Worm (Caenorhabditis elegans) whole organism, L1 larva: Measurements from ENCODE around the gene F07C3.16.

Experiments
- C04F5.9 ChIP-seq: sonication (generic microtip); optimal IDR thresholded peaks from 2 replicates; lab custom pipeline; 2016; ENCODE audit warnings: missing genetic modification characterization, missing compliant biosample characterization
- C34B4.2 ChIP-seq: sonication (generic microtip); optimal IDR thresholded peaks from 2 replicates; lab custom pipeline; 2017; ENCODE audit warnings: mild to moderate bottlenecking, missing genetic modification characterization, missing compliant biosample characterization
- F16B12.6 ChIP-seq: fragments of 150-350 bp; optimal IDR thresholded peaks from 2 replicates; lab custom pipeline; 2014; ENCODE audit warnings: missing biosample characterization, missing genetic modification characterization
- Y116A8C.19 ChIP-seq: sonication (generic microtip); optimal IDR thresholded peaks from 2 replicates; lab custom pipeline; 2016; ENCODE audit warnings: missing compliant biosample characterization, missing genetic modification characterization, borderline replicate concordance
- alr-1 ChIP-seq: fragments of 200-800 bp; sonication (Bioruptor generic); optimal IDR thresholded peaks from 2 replicates; lab custom pipeline; 2018; ENCODE audit warnings: borderline replicate concordance, mild to moderate bottlenecking, missing genetic modification characterization, missing compliant biosample characterization
- ama-1 ChIP-seq: fragments of 150-350 bp; optimal IDR thresholded peaks from 2 replicates; lab custom pipeline; 2014
- blmp-1 ChIP-seq: fragments of 150-350 bp; optimal IDR thresholded peaks from 2 replicates; lab custom pipeline; 2014; ENCODE audit warnings: missing biosample characterization, missing genetic modification characterization
- ceh-63 ChIP-seq: fragments of 200-800 bp; sonication (Bioruptor generic); optimal IDR thresholded peaks from 2 replicates; lab custom pipeline; 2018; ENCODE audit warnings: mild to moderate bottlenecking, missing genetic modification characterization, missing compliant biosample characterization
- ceh-8 ChIP-seq: fragments of 200-800 bp; sonication (Bioruptor generic); optimal IDR thresholded peaks from 2 replicates; lab custom pipeline; 2018; ENCODE audit warnings: mild to moderate bottlenecking, missing genetic modification characterization, moderate library complexity, missing compliant biosample characterization
- ceh-90 ChIP-seq: sonication (generic microtip); optimal IDR thresholded peaks from 2 replicates; lab custom pipeline; 2016; ENCODE audit warnings: missing genetic modification characterization, missing compliant biosample characterization
- ces-1 ChIP-seq: fragments of 150-350 bp; optimal IDR thresholded peaks from 2 replicates; lab custom pipeline; 2014; ENCODE audit warnings: missing biosample characterization, missing genetic modification reagents, missing genetic modification characterization
- dpl-1 ChIP-seq, 3 experiments: fragments of 150-350 bp in 2 of 3; sonication (generic microtip) in 1 of 3; optimal IDR thresholded peaks; 2 replicates each; lab custom pipeline; 2014 to 2017; ENCODE audit warnings: missing biosample characterization in 3 of 3, missing genetic modification characterization in 3 of 3, missing genetic modification reagents in 3 of 3
- efl-1 ChIP-seq, 4 experiments: fragments of 150-350 bp; optimal IDR thresholded peaks in 3 of 4; peaks in 1 of 4; 1 replicate in 1 of 4; 2 replicates in 3 of 4; lab custom pipeline; 2014; ENCODE audit warnings: missing biosample characterization in 2 of 4, missing genetic modification characterization in 2 of 4, missing genetic modification reagents in 2 of 4
- efl-3 ChIP-seq: fragments of 200-800 bp; sonication (Bioruptor generic); optimal IDR thresholded peaks from 2 replicates; lab custom pipeline; 2018; ENCODE audit warnings: mild to moderate bottlenecking, missing genetic modification characterization, missing compliant biosample characterization
- egl-27 ChIP-seq, 2 experiments: fragments of 150-350 bp in 1 of 2; sonication (generic microtip); optimal IDR thresholded peaks; 3 replicates each; lab custom pipeline; 2017 to 2018; ENCODE audit warnings: missing biosample characterization in 2 of 2, missing genetic modification characterization in 2 of 2, missing genetic modification reagents in 2 of 2
- elt-2 ChIP-seq: sonication (generic microtip); optimal IDR thresholded peaks from 2 replicates; lab custom pipeline; 2016; ENCODE audit warnings: missing genetic modification characterization, mild to moderate bottlenecking, inconsistent platforms, missing compliant biosample characterization, missing genetic modification reagents
- elt-3 ChIP-seq, 6 experiments: fragments of 150-350 bp in 1 of 6; sonication (generic microtip); optimal IDR thresholded peaks; 2 replicates each; lab custom pipeline; 2017 to 2018; ENCODE audit warnings: missing biosample characterization in 6 of 6, missing genetic modification characterization in 6 of 6, inconsistent platforms in 1 of 6
- fkh-4 ChIP-seq: sonication (generic microtip); optimal IDR thresholded peaks from 2 replicates; lab custom pipeline; 2016; ENCODE audit warnings: missing compliant biosample characterization, missing genetic modification characterization, borderline replicate concordance
- fkh-8 ChIP-seq: sonication (generic microtip); optimal IDR thresholded peaks from 2 replicates; lab custom pipeline; 2016; ENCODE audit warnings: mild to moderate bottlenecking, missing genetic modification characterization, missing compliant biosample characterization
- grh-1 ChIP-seq: fragments of 200-800 bp; sonication (Bioruptor generic); IDR thresholded peaks from 2 replicates; pipeline ENCODE4 v1.3.6; 2022; ENCODE audit warnings: missing genetic modification reagents, missing genetic modification characterization, missing compliant biosample characterization
- irx-1 ChIP-seq: sonication (generic microtip); optimal IDR thresholded peaks from 2 replicates; lab custom pipeline; 2016; ENCODE audit warnings: missing genetic modification characterization, missing compliant biosample characterization
- isw-1 ChIP-seq: fragments of 200-800 bp; sonication (Bioruptor generic); IDR thresholded peaks from 2 replicates; pipeline ENCODE4 v1.3.6; 2022; ENCODE audit warnings: missing genetic modification characterization, missing compliant biosample characterization
- jun-1 ChIP-seq: fragments of 150-350 bp; optimal IDR thresholded peaks from 2 replicates; lab custom pipeline; 2014; ENCODE audit warnings: missing biosample characterization, missing genetic modification reagents, missing genetic modification characterization
- lin-13 ChIP-seq: fragments of 150-350 bp; optimal IDR thresholded peaks from 2 replicates; lab custom pipeline; 2014; ENCODE audit warnings: missing biosample characterization, missing genetic modification reagents, missing genetic modification characterization
- lin-15B ChIP-seq: fragments of 150-350 bp; sonication (generic microtip); optimal IDR thresholded peaks from 3 replicates; lab custom pipeline; 2014; ENCODE audit warnings: missing biosample characterization, missing genetic modification characterization
- lir-3 ChIP-seq: sonication (generic microtip); optimal IDR thresholded peaks from 2 replicates; lab custom pipeline; 2016; ENCODE audit warnings: mild to moderate bottlenecking, missing genetic modification characterization, moderate library complexity, missing compliant biosample characterization; ENCODE audit not compliant: poor library complexity
- lsy-2 ChIP-seq, 2 experiments: fragments of 150-350 bp; optimal IDR thresholded peaks; 2 replicates each; lab custom pipeline; 2014; ENCODE audit warnings: missing biosample characterization in 2 of 2, missing genetic modification characterization in 2 of 2
- mab-9 ChIP-seq: fragments of 200-800 bp; sonication (Bioruptor generic); IDR thresholded peaks from 2 replicates; pipeline ENCODE4 v1.3.6; 2022; ENCODE audit warnings: missing genetic modification reagents, missing genetic modification characterization, missing compliant biosample characterization
- nhr-12 ChIP-seq: sonication (generic microtip); optimal IDR thresholded peaks from 2 replicates; lab custom pipeline; 2017; ENCODE audit warnings: missing biosample characterization, missing genetic modification characterization
- nhr-19 ChIP-seq: fragments of 200-800 bp; sonication (Bioruptor generic); conservative IDR thresholded peaks from 2 replicates; pipeline ENCODE4 v1.3.6; 2022; ENCODE audit warnings: missing genetic modification characterization, missing compliant biosample characterization
- nhr-20 ChIP-seq: sonication (generic microtip); optimal IDR thresholded peaks from 2 replicates; lab custom pipeline; 2016; ENCODE audit warnings: mild to moderate bottlenecking, missing genetic modification characterization, missing compliant biosample characterization
- nhr-47 ChIP-seq: sonication (generic microtip); optimal IDR thresholded peaks from 2 replicates; lab custom pipeline; 2016; ENCODE audit warnings: mild to moderate bottlenecking, missing genetic modification characterization, moderate library complexity, missing compliant biosample characterization
- nhr-76 ChIP-seq: sonication (generic microtip); optimal IDR thresholded peaks from 2 replicates; lab custom pipeline; 2017; ENCODE audit warnings: missing biosample characterization, missing genetic modification characterization
- nhr-77 ChIP-seq: fragments of 150-350 bp; optimal IDR thresholded peaks from 2 replicates; lab custom pipeline; 2014; ENCODE audit warnings: missing biosample characterization, missing genetic modification characterization
- nhr-85 ChIP-seq: sonication (generic microtip); peaks from one replicate; lab custom pipeline; 2016; ENCODE audit warnings: missing genetic modification characterization, inconsistent platforms, missing compliant biosample characterization
- pax-3 ChIP-seq: fragments of 200-800 bp; sonication (Bioruptor generic); optimal IDR thresholded peaks from 2 replicates; lab custom pipeline; 2018; ENCODE audit warnings: mild to moderate bottlenecking, missing genetic modification characterization, moderate library complexity, missing compliant biosample characterization
- rnt-1 ChIP-seq: sonication (generic microtip); optimal IDR thresholded peaks from 2 replicates; lab custom pipeline; 2016; ENCODE audit warnings: mild to moderate bottlenecking, missing genetic modification characterization, moderate library complexity, missing compliant biosample characterization
- skn-1 ChIP-seq: fragments of 150-350 bp; optimal IDR thresholded peaks from 2 replicates; lab custom pipeline; 2014; ENCODE audit warnings: missing biosample characterization, missing genetic modification characterization
- snpc-4 ChIP-seq: fragments of 150-350 bp; optimal IDR thresholded peaks from 2 replicates; lab custom pipeline; 2014; ENCODE audit warnings: missing biosample characterization, missing genetic modification characterization
- snu-23 ChIP-seq: sonication (generic microtip); optimal IDR thresholded peaks from 2 replicates; lab custom pipeline; 2016; ENCODE audit warnings: missing genetic modification characterization, missing compliant biosample characterization
- sup-37 ChIP-seq: fragments of 200-800 bp; sonication (Bioruptor generic); optimal IDR thresholded peaks from 2 replicates; lab custom pipeline; 2018; ENCODE audit warnings: mild to moderate bottlenecking, missing genetic modification characterization, missing compliant biosample characterization
- unc-30 ChIP-seq: sonication (generic microtip); optimal IDR thresholded peaks from 2 replicates; lab custom pipeline; 2017; ENCODE audit warnings: missing biosample characterization, missing genetic modification characterization
- unc-62 ChIP-seq: fragments of 150-350 bp; optimal IDR thresholded peaks from 2 replicates; lab custom pipeline; 2014; ENCODE audit warnings: missing biosample characterization, missing genetic modification reagents, missing genetic modification characterization
- unc-86 ChIP-seq: sonication (generic microtip); optimal IDR thresholded peaks from 2 replicates; lab custom pipeline; 2016; ENCODE audit warnings: missing genetic modification characterization, missing compliant biosample characterization
- xbp-1 ChIP-seq: sonication (generic microtip); optimal IDR thresholded peaks from 2 replicates; lab custom pipeline; 2016; ENCODE audit warnings: missing genetic modification characterization, missing compliant biosample characterization
- zag-1 ChIP-seq: fragments of 150-350 bp; optimal IDR thresholded peaks from 2 replicates; lab custom pipeline; 2014; ENCODE audit warnings: missing biosample characterization, missing genetic modification characterization
- ztf-11 ChIP-seq, 2 experiments: sonication (generic microtip); optimal IDR thresholded peaks; 2 replicates each; lab custom pipeline; 2016 to 2017; ENCODE audit warnings: missing genetic modification characterization in 2 of 2, missing biosample characterization in 1 of 2, missing compliant biosample characterization in 1 of 2

F07C3.16 gene

ce11 chrV:9246260-9246659 lies 11.1 kb downstream of the F07C3.16 start, which contains the start of gene aat-2:
TSS of gene aat-2 (minus strand) at chrV:9246360.
- TF ChIP-seq fkh-4 (tag; lab: Kevin White, UChicago) (no peak), nhr-85 (tag; lab: Kevin White, UChicago) (no peak), ama-1 (lab: Kevin White, UChicago) (no peak), nhr-47 (tag; lab: Kevin White, UChicago) (no peak), elt-2 (tag; lab: Kevin White, UChicago) (no peak), zag-1 (tag; lab: Kevin White, UChicago) (no peak), snu-23 (GFP tag; lab: Kevin White, UChicago) (no peak), efl-1 (optimal IDR thresholded peaks at IDR 0.05; lab: Kevin White, UChicago) (no peak), efl-1 (GFP tag; optimal IDR thresholded peaks at IDR 0.05 in 1 of 2; lab: Kevin White, UChicago) (no peak), efl-3 (GFP tag; lab: Kevin White, UChicago) (no peak), ces-1 (GFP tag; lab: Kevin White, UChicago) (no peak), nhr-76 (tag; lab: Kevin White, UChicago) (no peak), alr-1 (tag; lab: Kevin White, UChicago) (no peak), grh-1 (GFP tag; lab: Robert Waterston, UW) (no peak), blmp-1 (tag; lab: Kevin White, UChicago) (no peak), F16B12.6 (tag; lab: Kevin White, UChicago) (no peak), unc-30 (tag; lab: Kevin White, UChicago) (no peak), pax-3 (tag; lab: Kevin White, UChicago) (no peak), ceh-63 (GFP tag; lab: Kevin White, UChicago) (no peak)
- TF ChIP-seq, all 84 proteins: peak for 0

ce11 chrV:9243171-9243996 lies 14.0 kb downstream of the F07C3.16 start, which contains the start of gene glo-4:
TSS of gene glo-4 (minus strand) at chrV:9243221.
- peak; percentile 81 for TF ChIP-seq xbp-1 (tag; lab: Kevin White, UChicago)
- peak; percentile 26 for TF ChIP-seq C04F5.9
- peak in 2 of 6 experiments; percentile 40 to 70 for TF ChIP-seq elt-3 (tag; optimal IDR thresholded peaks at IDR 0.05; lab: Kevin White, UChicago)
- TF ChIP-seq ztf-11 (tag; optimal IDR thresholded peaks at IDR 0.05; lab: Kevin White, UChicago) = peak in 1 of 2 experiments; percentile 38
- TF ChIP-seq blmp-1 (tag; lab: Kevin White, UChicago) = peak; percentile 88
- TF ChIP-seq nhr-20 = peak; percentile 90
- peak; percentile 46 for TF ChIP-seq ama-1 (lab: Kevin White, UChicago)
- peak; percentile 69 for TF ChIP-seq snpc-4 (tag; lab: Kevin White, UChicago)
- TF ChIP-seq unc-62 (GFP tag; lab: Kevin White, UChicago) = no peak
- TF ChIP-seq rnt-1 (tag; lab: Kevin White, UChicago) = peak; percentile 78
- TF ChIP-seq zag-1 (tag; lab: Kevin White, UChicago) = peak; percentile 35
- peak; percentile 49 for TF ChIP-seq lin-13
- TF ChIP-seq lsy-2 (tag; optimal IDR thresholded peaks at IDR 0.05; lab: Kevin White, UChicago) = peak; percentile 81 to 89
- TF ChIP-seq egl-27 (tag; optimal IDR thresholded peaks at IDR 0.05; lab: Kevin White, UChicago) = no peak
- peak; percentile 9 for TF ChIP-seq jun-1
- TF ChIP-seq mab-9 (GFP tag; lab: Robert Waterston, UW) = peak; percentile 58; the same call in 1 of the 2 replicates
- TF ChIP-seq isw-1 (GFP tag; lab: Robert Waterston, UW) = peak; percentile 66
- TF ChIP-seq fkh-8 = peak; percentile 73
- no peak for TF ChIP-seq nhr-12 (tag; lab: Kevin White, UChicago)
- TF ChIP-seq sup-37 (GFP tag; lab: Kevin White, UChicago) = no peak
- TF ChIP-seq C34B4.2 (tag; lab: Kevin White, UChicago) = no peak
- peak; percentile 83 for TF ChIP-seq unc-86 (tag; lab: Kevin White, UChicago)
- TF ChIP-seq nhr-76 (tag; lab: Kevin White, UChicago) = no peak
- TF ChIP-seq ces-1 (GFP tag; lab: Kevin White, UChicago) = no peak
- TF ChIP-seq ceh-8 = peak; percentile 66
- TF ChIP-seq unc-30 (tag; lab: Kevin White, UChicago) = no peak
- TF ChIP-seq dpl-1 (GFP tag; optimal IDR thresholded peaks at IDR 0.05; lab: Kevin White, UChicago) = peak; percentile 74 to 87 (median 83)
- no peak for TF ChIP-seq Y116A8C.19 (tag; lab: Kevin White, UChicago)
- peak; percentile 4 for TF ChIP-seq ceh-90 (tag; lab: Kevin White, UChicago)
- peak; percentile 75 for TF ChIP-seq nhr-77
- peak; percentile 73 for TF ChIP-seq irx-1 (tag; lab: Kevin White, UChicago)
- TF ChIP-seq nhr-19 = peak; percentile 77
- peak; percentile 54 for TF ChIP-seq lin-15B (tag; lab: Kevin White, UChicago)
- peak; percentile 52 for TF ChIP-seq skn-1 (tag; lab: Kevin White, UChicago)
- peak; percentile 28 for TF ChIP-seq lir-3 (tag; lab: Kevin White, UChicago)
